Fruit fly (Drosophila melanogaster) whole organism, embryonic: Measurements from ENCODE around the gene plx.

Experiments used
- CG10979 ChIP-seq: fragments of 200-800 bp; sonication (Bioruptor generic); optimal IDR thresholded peaks from 2 replicates; lab custom pipeline; 2018; ENCODE audit warnings: missing biosample characterization, mild to moderate bottlenecking, missing genetic modification characterization, moderate library complexity
- CG11695 ChIP-seq: fragments of 200-800 bp; sonication (Bioruptor generic); IDR thresholded peaks from 3 replicates; pipeline ENCODE4 v1.3.6; 2022; ENCODE audit warnings: missing biosample characterization, missing genetic modification characterization
- CG12104 ChIP-seq: fragments of 200-800 bp; sonication (Bioruptor generic); optimal IDR thresholded peaks from 3 replicates; lab custom pipeline; 2016; ENCODE audit warnings: missing biosample characterization, missing genetic modification characterization
- CG1233 ChIP-seq: fragments of 200-800 bp; sonication (Bioruptor generic); optimal IDR thresholded peaks from 4 replicates; lab custom pipeline; 2018; ENCODE audit warnings: missing biosample characterization, mild to moderate bottlenecking, missing genetic modification characterization
- CG12744 ChIP-seq: fragments of 200-800 bp; sonication (Bioruptor generic); optimal IDR thresholded peaks from 2 replicates; lab custom pipeline; 2016; ENCODE audit warnings: missing biosample characterization, missing genetic modification characterization
- CG1792 ChIP-seq: fragments of 200-800 bp; sonication (Bioruptor generic); optimal IDR thresholded peaks from 2 replicates; lab custom pipeline; 2016; ENCODE audit warnings: missing biosample characterization, missing genetic modification characterization
- CG18619 ChIP-seq: fragments of 200-800 bp; sonication (Bioruptor generic); optimal IDR thresholded peaks from 3 replicates; lab custom pipeline; 2017; ENCODE audit warnings: missing biosample characterization, mild to moderate bottlenecking, missing genetic modification characterization
- CG6689 ChIP-seq: fragments of 200-800 bp; sonication (Bioruptor generic); IDR thresholded peaks from 2 replicates; pipeline ENCODE4 v1.3.6; 2022; ENCODE audit warnings: missing biosample characterization, missing genetic modification characterization
- Dfd ChIP-seq, 2 experiments: fragments of >200 bp; optimal IDR thresholded peaks; 2 replicates each; lab custom pipeline; 2017; ENCODE audit warnings: missing biosample characterization in 2 of 2, missing genetic modification characterization in 2 of 2
- E2f1 ChIP-seq: fragments of 200-800 bp; sonication (Bioruptor generic); IDR thresholded peaks from 2 replicates; pipeline ENCODE4 v1.3.6; 2022; ENCODE audit warnings: missing biosample characterization, missing genetic modification characterization
- ERR ChIP-seq: fragments of 200-800 bp; sonication (Bioruptor generic); optimal IDR thresholded peaks from 2 replicates; lab custom pipeline; 2016; ENCODE audit warnings: missing biosample characterization, missing genetic modification characterization
- Eip74EF ChIP-seq, 2 experiments: fragments of 200-800 bp in 1 of 2; fragments of >200 bp in 1 of 2; sonication (Bioruptor generic) in 1 of 2; optimal IDR thresholded peaks; 2 replicates each; lab custom pipeline; 2017 to 2019; ENCODE audit warnings: missing biosample characterization in 2 of 2, missing genetic modification characterization in 2 of 2, mild to moderate bottlenecking in 1 of 2, moderate library complexity in 1 of 2
- Elba2 ChIP-seq: fragments of 200-800 bp; sonication (Bioruptor generic); optimal IDR thresholded peaks from 3 replicates; lab custom pipeline; 2016; ENCODE audit warnings: missing biosample characterization, missing genetic modification characterization
- Hmr ChIP-seq: fragments of 200-800 bp; sonication (Bioruptor generic); optimal IDR thresholded peaks from 3 replicates; lab custom pipeline; 2017; ENCODE audit warnings: mild to moderate bottlenecking, missing biosample characterization, missing genetic modification reagents, missing genetic modification characterization
- NC2α ChIP-seq: fragments of 200-800 bp; sonication (Bioruptor generic); optimal IDR thresholded peaks from 2 replicates; lab custom pipeline; 2016; ENCODE audit warnings: missing biosample characterization, missing genetic modification characterization
- Nf-YC ChIP-seq: fragments of 200-800 bp; optimal IDR thresholded peaks from 3 replicates; lab custom pipeline; 2019; ENCODE audit warnings: missing biosample characterization, mild to moderate bottlenecking, missing genetic modification characterization, moderate library complexity
- Oaz ChIP-seq: fragments of 200-800 bp; sonication (Bioruptor generic); IDR thresholded peaks from 2 replicates; pipeline ENCODE4 v1.3.6; 2022; ENCODE audit warnings: missing biosample characterization, missing genetic modification characterization
- PHDP ChIP-seq: fragments of 200-800 bp; sonication (Bioruptor generic); optimal IDR thresholded peaks from 3 replicates; lab custom pipeline; 2018; ENCODE audit warnings: missing biosample characterization, mild to moderate bottlenecking, missing genetic modification characterization, moderate library complexity
- Ptx1 ChIP-seq: fragments of 200-800 bp; sonication (Bioruptor generic); IDR thresholded peaks from 2 replicates; pipeline ENCODE4 v1.3.6; 2022; ENCODE audit warnings: missing biosample characterization, missing genetic modification characterization
- Sry-δ ChIP-seq: fragments of 200-800 bp; sonication (Bioruptor generic); optimal IDR thresholded peaks from 2 replicates; lab custom pipeline; 2016; ENCODE audit warnings: missing biosample characterization, missing genetic modification characterization
- Trl ChIP-seq, 3 experiments: fragments of >200 bp in 2 of 3; fragments of 200-800 bp in 1 of 3; sonication (Bioruptor generic) in 1 of 3; optimal IDR thresholded peaks; 2 replicates in 1 of 3; 3 replicates in 2 of 3; lab custom pipeline; 2016 to 2017; ENCODE audit warnings: missing biosample characterization in 1 of 3, missing genetic modification characterization in 1 of 3
- YL-1 ChIP-seq: fragments of 200-800 bp; sonication (Bioruptor generic); optimal IDR thresholded peaks from 3 replicates; lab custom pipeline; 2017; ENCODE audit warnings: missing biosample characterization, mild to moderate bottlenecking, missing genetic modification characterization
- ac ChIP-seq: fragments of 200-800 bp; sonication (Bioruptor generic); optimal IDR thresholded peaks from 3 replicates; lab custom pipeline; 2017; ENCODE audit warnings: missing biosample characterization, mild to moderate bottlenecking, missing genetic modification characterization
- amos ChIP-seq: fragments of 200-800 bp; sonication (Bioruptor generic); IDR thresholded peaks from 2 replicates; pipeline ENCODE4 v1.3.6; 2022; ENCODE audit warnings: missing biosample characterization, missing genetic modification characterization; ENCODE audit not compliant: partially characterized antibody
- bsh ChIP-seq, 2 experiments: fragments of 200-800 bp; sonication (Bioruptor generic); optimal IDR thresholded peaks; 2 replicates each; lab custom pipeline; 2017 to 2018; ENCODE audit warnings: mild to moderate bottlenecking in 2 of 2, missing biosample characterization in 2 of 2, missing genetic modification characterization in 2 of 2, moderate library complexity in 1 of 2
- chinmo ChIP-seq: fragments of 200-800 bp; sonication (Bioruptor generic); IDR thresholded peaks from 4 replicates; pipeline ENCODE4 v1.3.6; 2022; ENCODE audit warnings: missing biosample characterization, missing genetic modification characterization; ENCODE audit not compliant: partially characterized antibody
- chm ChIP-seq: fragments of 200-800 bp; sonication (Bioruptor generic); IDR thresholded peaks from 2 replicates; pipeline ENCODE4 v1.3.6; 2022; ENCODE audit warnings: missing biosample characterization, missing genetic modification characterization
- crc ChIP-seq: fragments of 200-800 bp; sonication (Bioruptor generic); optimal IDR thresholded peaks from 2 replicates; lab custom pipeline; 2016; ENCODE audit warnings: missing biosample characterization, missing genetic modification characterization
- danr ChIP-seq: fragments of 200-800 bp; sonication (Bioruptor generic); IDR thresholded peaks from 2 replicates; pipeline ENCODE4 v1.3.6; 2022; ENCODE audit warnings: missing biosample characterization, missing genetic modification characterization
- dm ChIP-seq: fragments of 200-800 bp; sonication (Bioruptor generic); optimal IDR thresholded peaks from 3 replicates; lab custom pipeline; 2016; ENCODE audit warnings: missing biosample characterization, missing genetic modification characterization
- ewg ChIP-seq: fragments of 200-800 bp; sonication (Bioruptor generic); optimal IDR thresholded peaks from 3 replicates; lab custom pipeline; 2017; ENCODE audit warnings: mild to moderate bottlenecking, missing biosample characterization, missing genetic modification reagents, missing genetic modification characterization
- fd96Cb ChIP-seq: fragments of 200-800 bp; sonication (Bioruptor generic); optimal IDR thresholded peaks from 2 replicates; lab custom pipeline; 2018; ENCODE audit warnings: missing biosample characterization, mild to moderate bottlenecking, missing genetic modification characterization, moderate library complexity
- gcm ChIP-seq: fragments of 200-800 bp; sonication (Bioruptor generic); optimal IDR thresholded peaks from 2 replicates; lab custom pipeline; 2019; ENCODE audit warnings: missing biosample characterization, mild to moderate bottlenecking, missing genetic modification characterization, moderate library complexity
- grn ChIP-seq: fragments of 200-800 bp; sonication (Bioruptor generic); optimal IDR thresholded peaks from 3 replicates; lab custom pipeline; 2017; ENCODE audit warnings: missing biosample characterization, missing genetic modification characterization
- gsb ChIP-seq: fragments of 200-800 bp; sonication (Bioruptor generic); IDR thresholded peaks from 2 replicates; pipeline ENCODE4 v1.3.6; 2022; ENCODE audit warnings: missing biosample characterization, missing genetic modification characterization
- hb ChIP-seq: fragments of 200-800 bp; sonication (Bioruptor generic); IDR thresholded peaks from 3 replicates; pipeline ENCODE4 v1.3.6; 2022; ENCODE audit warnings: missing biosample characterization, missing genetic modification characterization; ENCODE audit not compliant: partially characterized antibody
- her ChIP-seq: fragments of 200-800 bp; sonication (Bioruptor generic); optimal IDR thresholded peaks from 2 replicates; lab custom pipeline; 2016; ENCODE audit warnings: missing biosample characterization, missing genetic modification characterization
- kah ChIP-seq: fragments of 200-800 bp; sonication (Bioruptor generic); optimal IDR thresholded peaks from 2 replicates; lab custom pipeline; 2018; ENCODE audit warnings: missing biosample characterization, mild to moderate bottlenecking, missing genetic modification characterization
- nerfin-2 ChIP-seq: fragments of 200-800 bp; sonication (Bioruptor generic); IDR thresholded peaks from 2 replicates; pipeline ENCODE4 v1.3.6; 2022; ENCODE audit warnings: missing biosample characterization, missing genetic modification characterization; ENCODE audit not compliant: partially characterized antibody
- nmo ChIP-seq: fragments of 200-800 bp; sonication (Bioruptor generic); optimal IDR thresholded peaks from 2 replicates; lab custom pipeline; 2018; ENCODE audit warnings: missing biosample characterization, mild to moderate bottlenecking, missing genetic modification characterization, moderate library complexity
- ranshi ChIP-seq: fragments of 200-800 bp; sonication (Bioruptor generic); IDR thresholded peaks from 2 replicates; pipeline ENCODE4 v1.3.6; 2022; ENCODE audit warnings: missing biosample characterization, missing genetic modification characterization
- sens ChIP-seq: fragments of 200-800 bp; sonication (Bioruptor generic); peaks from one replicate; lab custom pipeline; 2016; ENCODE audit warnings: missing biosample characterization, missing genetic modification characterization
- seq ChIP-seq: fragments of 200-800 bp; sonication (Bioruptor generic); IDR thresholded peaks from 2 replicates; pipeline ENCODE4 v1.3.6; 2022; ENCODE audit warnings: missing biosample characterization, missing genetic modification characterization
- sob ChIP-seq: fragments of 200-800 bp; sonication (Bioruptor generic); IDR thresholded peaks from 2 replicates; pipeline ENCODE4 v1.3.6; 2022; ENCODE audit warnings: missing biosample characterization, missing genetic modification characterization
- ssp ChIP-seq: fragments of 200-800 bp; sonication (Bioruptor generic); IDR thresholded peaks from 2 replicates; pipeline ENCODE4 v1.3.6; 2022; ENCODE audit warnings: missing biosample characterization, missing genetic modification characterization
- unc-4 ChIP-seq: fragments of 200-800 bp; sonication (Bioruptor generic); IDR thresholded peaks from 2 replicates; pipeline ENCODE4 v1.3.6; 2022; ENCODE audit warnings: missing biosample characterization, missing genetic modification characterization; ENCODE audit not compliant: partially characterized antibody
- vnd ChIP-seq: fragments of 200-800 bp; sonication (Bioruptor generic); IDR thresholded peaks from 3 replicates; pipeline ENCODE4 v1.3.6; 2022; ENCODE audit warnings: missing biosample characterization, missing genetic modification characterization; ENCODE audit not compliant: partially characterized antibody
- zen ChIP-seq: fragments of 200-800 bp; sonication (Bioruptor generic); optimal IDR thresholded peaks from 3 replicates; lab custom pipeline; 2018; ENCODE audit warnings: missing biosample characterization, mild to moderate bottlenecking, missing genetic modification characterization, moderate library complexity

The plx gene

dm6 chr3R:5685269-5686048, at the start of gene plx, which contains the start of gene Rab23 (continued):
- TF ChIP-seq Nf-YC (tag; lab: Kevin White, UChicago) (peak; percentile 23), ranshi (GFP tag; lab: Robert Waterston, UW) (no peak), CG18619 (peak; percentile 27), amos (GFP tag; lab: Robert Waterston, UW) (peak; percentile 33; the same call in 1 of the 2 replicates), vnd (no peak), CG12744 (GFP tag; lab: Kevin White, UChicago) (no peak), seq (GFP tag; lab: Robert Waterston, UW) (peak; percentile 16; the same call in 1 of the 2 replicates), ewg (GFP tag; lab: Kevin White, UChicago) (peak; percentile 97), fd96Cb (tag; lab: Kevin White, UChicago) (no peak), bsh (GFP tag; optimal IDR thresholded peaks at IDR 0.05; lab: Kevin White, UChicago) (no peak), E2f1 (GFP tag; lab: Robert Waterston, UW) (peak; percentile 27; the same call in 1 of the 2 replicates), kah (peak; percentile 54), Dfd (GFP tag; optimal IDR thresholded peaks at IDR 0.05; lab: Kevin White, UChicago) (no peak), Trl (optimal IDR thresholded peaks at IDR 0.05; lab: Kevin White, UChicago) (no peak), Trl (GFP tag; optimal IDR thresholded peaks at IDR 0.05; lab: Kevin White, UChicago) (peak; percentile 19), nmo (peak; percentile 34), sens (GFP tag; lab: Kevin White, UChicago) (peak; percentile 74), crc (GFP tag; lab: Kevin White, UChicago) (no peak), PHDP (tag; lab: Kevin White, UChicago) (no peak), dm (GFP tag; lab: Kevin White, UChicago) (no peak), gsb (GFP tag; lab: Robert Waterston, UW) (no peak), NC2α (no peak), CG6689 (no peak), hb (0 out of 3 replicates have a peak, but pooled peaks have one; percentile 16), Eip74EF (GFP tag; optimal IDR thresholded peaks at IDR 0.05; lab: Kevin White, UChicago) (peak in 1 of 2 experiments; percentile 20), ac (no peak), chm (GFP tag; lab: Robert Waterston, UW) (0 out of 2 replicates have a peak, but pooled peaks have one; percentile 11), Oaz (GFP tag; lab: Robert Waterston, UW) (no peak), CG1233 (GFP tag; lab: Kevin White, UChicago) (peak; percentile 18), Elba2 (GFP tag; lab: Kevin White, UChicago) (peak; percentile 39), danr (GFP tag; lab: Robert Waterston, UW) (no peak), chinmo (GFP tag; lab: Robert Waterston, UW) (0 out of 4 replicates have a peak, but pooled peaks have one; percentile 53), her (GFP tag; lab: Kevin White, UChicago) (no peak), unc-4 (GFP tag; lab: Robert Waterston, UW) (peak; percentile 47; the same call in 1 of the 2 replicates), CG11695 (GFP tag; lab: Robert Waterston, UW) (no peak), sob (GFP tag; lab: Robert Waterston, UW) (peak; percentile 53), YL-1 (GFP tag; lab: Kevin White, UChicago) (peak; percentile 5), CG10979 (no peak), CG1792 (GFP tag; lab: Kevin White, UChicago) (no peak), grn (GFP tag; lab: Kevin White, UChicago) (no peak), zen (no peak), nerfin-2 (GFP tag; lab: Robert Waterston, UW) (no peak; the same call in 1 of the 2 replicates), Sry-δ (GFP tag; lab: Kevin White, UChicago) (peak; percentile 47), ERR (GFP tag; lab: Kevin White, UChicago) (peak; percentile 40), gcm (GFP tag; lab: Kevin White, UChicago) (no peak), Hmr (GFP tag; lab: Kevin White, UChicago) (peak; percentile 47), ssp (GFP tag; lab: Robert Waterston, UW) (peak; percentile 45; the same call in 1 of the 2 replicates), Ptx1 (GFP tag; lab: Robert Waterston, UW) (peak; percentile 26; the same call in 1 of the 2 replicates), CG12104 (GFP tag; lab: Kevin White, UChicago) (peak; percentile 48)
